Fruit fly (Drosophila melanogaster) whole organism, prepupa: ENCODE results near the gene L2HGDH.

ENCODE experiments used
- CG16779 ChIP-seq: fragments of 200-800 bp; sonication (Bioruptor generic); optimal IDR thresholded peaks from 3 replicates; lab custom pipeline; 2017; ENCODE audit warnings: missing biosample characterization, mild to moderate bottlenecking, missing genetic modification characterization
- CG3032 ChIP-seq: fragments of 200-800 bp; optimal IDR thresholded peaks from 2 replicates; lab custom pipeline; 2019; ENCODE audit warnings: missing biosample characterization, mild to moderate bottlenecking, missing genetic modification characterization, moderate library complexity
- Ets96B ChIP-seq: fragments of 200-800 bp; optimal IDR thresholded peaks from 2 replicates; lab custom pipeline; 2019; ENCODE audit warnings: missing biosample characterization, mild to moderate bottlenecking, missing genetic modification characterization, moderate library complexity
- OdsH ChIP-seq: fragments of 200-800 bp; sonication (Bioruptor generic); optimal IDR thresholded peaks from 3 replicates; lab custom pipeline; 2016; ENCODE audit warnings: missing biosample characterization, missing genetic modification characterization
- acj6 ChIP-seq: fragments of 200-800 bp; sonication (Bioruptor generic); optimal IDR thresholded peaks from 3 replicates; lab custom pipeline; 2016; ENCODE audit warnings: missing biosample characterization, missing genetic modification characterization
- spab ChIP-seq: fragments of 200-800 bp; sonication (Bioruptor generic); optimal IDR thresholded peaks from 2 replicates; lab custom pipeline; 2017; ENCODE audit warnings: missing biosample characterization, mild to moderate bottlenecking, missing genetic modification characterization, missing genetic modification reagents

DNA sequence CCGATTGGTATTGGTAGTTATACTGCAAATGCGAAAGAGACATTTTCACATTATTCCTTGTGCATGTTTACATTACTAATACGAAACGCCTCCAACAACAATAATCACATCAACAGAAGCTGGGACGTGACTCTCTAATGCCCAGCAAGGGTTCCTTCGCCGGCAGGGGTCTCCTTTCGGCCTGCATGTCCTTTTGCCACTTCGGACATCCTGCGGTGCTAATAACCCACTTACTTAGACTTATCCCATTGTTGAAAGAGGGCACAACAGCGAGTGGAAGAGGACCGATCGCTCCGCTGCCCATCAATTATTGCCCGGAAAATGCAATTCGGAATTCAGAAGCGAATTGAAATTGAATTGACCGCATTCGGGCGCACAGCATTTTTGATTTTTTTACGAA lies 48.3 kb downstream of the L2HGDH start:
- TF ChIP-seq spab (GFP tag; lab: Kevin White, UChicago) (no peak), CG16779 (tag; lab: Kevin White, UChicago) (no peak), OdsH (no peak), CG3032 (tag; lab: Kevin White, UChicago) (no peak), acj6 (no peak), Ets96B (tag; lab: Kevin White, UChicago) (no peak)
